Worm (Caenorhabditis elegans): ENCODE measurements around the gene K08D9.10.

DNA sequence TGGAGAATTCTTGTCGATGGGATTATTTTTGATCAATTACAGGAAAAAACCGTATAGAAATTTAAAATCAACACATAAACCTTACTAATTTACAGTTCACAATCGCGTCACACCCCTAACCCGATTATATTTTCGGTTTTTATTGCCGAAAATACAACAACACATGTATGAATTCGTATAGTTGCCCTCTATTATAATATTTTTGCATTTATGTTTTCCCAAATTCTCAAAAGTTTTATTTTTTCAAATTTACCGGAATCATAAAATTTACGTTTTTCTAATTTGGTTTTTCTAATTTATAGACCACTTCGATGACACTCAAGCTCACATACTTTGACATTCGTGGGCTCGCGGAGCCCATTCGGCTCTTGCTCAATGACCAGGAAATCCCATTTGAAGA is 12.3 kb downstream of the K08D9.10 start, which contains the start of gene gst-23:
- TF ChIP-seq elt-3 (tag; optimal IDR thresholded peaks at IDR 0.05) (no peak), pha-4 (tag; optimal IDR thresholded peaks at IDR 0.05) (no peak), snpc-4 (tag; optimal IDR thresholded peaks at IDR 0.05) (no peak), unc-39 (tag; optimal IDR thresholded peaks at IDR 0.05) (no peak), unc-62 (GFP tag; optimal IDR thresholded peaks at IDR 0.05) (no peak), pqm-1 (tag; optimal IDR thresholded peaks at IDR 0.05) (no peak), nhr-12 (tag; optimal IDR thresholded peaks at IDR 0.05) (no peak), daf-12 (tag; optimal IDR thresholded peaks at IDR 0.05) (no peak), ceh-9 (tag; optimal IDR thresholded peaks at IDR 0.05) (no peak), nhr-76 (tag; optimal IDR thresholded peaks at IDR 0.05) (no peak), R02D3.7 (tag; optimal IDR thresholded peaks at IDR 0.05) (no peak), ama-1 (optimal IDR thresholded peaks at IDR 0.05) (no peak)

All from whole organism, L3 larva.